Fruit fly (Drosophila melanogaster) whole organism, larva: Measurements from ENCODE around the gene mnb.
A peak's percentile ranks its signal among the peaks of the same experiment; 100 is the strongest.

ENCODE experiments used
- noc ChIP-seq: fragments of 200-800 bp; sonication (Bioruptor generic); optimal IDR thresholded peaks from 3 replicates; lab custom pipeline; 2019; ENCODE audit warnings: missing biosample characterization, mild to moderate bottlenecking, missing genetic modification characterization, moderate library complexity

The mnb gene

dm6 chrX:17884567-17884966, 2.5 kb downstream of the mnb start:
- no peak for TF ChIP-seq noc (tag; lab: Kevin White, UChicago)

dm6 chrX:17883418-17883817, 3.6 kb downstream of the mnb start, which contains the start of gene CG12985:
CG12985 (plus strand) TSS chrX:17883718.
- TF ChIP-seq noc (tag; lab: Kevin White, UChicago), result no peak

dm6 chrX:17882769-17883168, 4.3 kb downstream of the mnb start:
- no peak for TF ChIP-seq noc (tag; lab: Kevin White, UChicago)

dm6 chrX:17881138-17882121, 5.6 kb downstream of the mnb start:
- peak; percentile 91 for TF ChIP-seq noc (tag; lab: Kevin White, UChicago)

- TF ChIP-seq noc (tag; lab: Kevin White, UChicago), result peak; percentile 99
These were observed 6.6 kb downstream of the mnb start for dm6 chrX:17880269-17880889.

dm6 chrX:17879211-17879897, 7.7 kb downstream of the mnb start:
- no peak for TF ChIP-seq noc (tag; lab: Kevin White, UChicago)

dm6 chrX:17878632-17879033, 8.4 kb downstream of the mnb start:
- no peak for TF ChIP-seq noc (tag; lab: Kevin White, UChicago)

dm6 chrX:17877974-17878373, 9.0 kb downstream of the mnb start:
- TF ChIP-seq noc (tag; lab: Kevin White, UChicago), result no peak

- no peak for TF ChIP-seq noc (tag; lab: Kevin White, UChicago)
These were observed 10.5 kb downstream of the mnb start for dm6 chrX:17876518-17876917.

dm6 chrX:17875695-17876094, 11.3 kb downstream of the mnb start:
- TF ChIP-seq noc (tag; lab: Kevin White, UChicago), result no peak

dm6 chrX:17875014-17875589, 11.9 kb downstream of the mnb start:
- TF ChIP-seq noc (tag; lab: Kevin White, UChicago), result no peak

dm6 chrX:17873329-17873728, 13.7 kb downstream of the mnb start:
- TF ChIP-seq noc (tag; lab: Kevin White, UChicago), result no peak

dm6 chrX:17872310-17872709, 14.7 kb downstream of the mnb start:
- no peak for TF ChIP-seq noc (tag; lab: Kevin White, UChicago)

dm6 chrX:17870614-17871394, 16.2 kb downstream of the mnb start:
- no peak for TF ChIP-seq noc (tag; lab: Kevin White, UChicago)

dm6 chrX:17865103-17865502, 21.9 kb downstream of the mnb start:
- TF ChIP-seq noc (tag; lab: Kevin White, UChicago), result no peak
